Fruit fly (Drosophila melanogaster) whole organism, wandering third instar larva: ENCODE data around the gene CG10512.

ENCODE experiments used
- dl ChIP-seq, 2 experiments: fragments of 175-275, 200-275 bp in 1 of 2; fragments of 200-275 bp in 1 of 2; sonication (Bioruptor generic); optimal IDR thresholded peaks; lab custom pipeline; 2018; ENCODE audit warnings: mild to moderate bottlenecking in 2 of 2, missing biosample characterization in 2 of 2, missing genetic modification characterization in 2 of 2, moderate library complexity in 2 of 2; ENCODE audit not compliant: partially characterized antibody in 2 of 2, insufficient read depth in 1 of 2
- h ChIP-seq: fragments of 200-800 bp; sonication (Bioruptor generic); optimal IDR thresholded peaks from 3 replicates; lab custom pipeline; 2016; ENCODE audit warnings: missing biosample characterization, mild to moderate bottlenecking, missing genetic modification characterization

DNA sequence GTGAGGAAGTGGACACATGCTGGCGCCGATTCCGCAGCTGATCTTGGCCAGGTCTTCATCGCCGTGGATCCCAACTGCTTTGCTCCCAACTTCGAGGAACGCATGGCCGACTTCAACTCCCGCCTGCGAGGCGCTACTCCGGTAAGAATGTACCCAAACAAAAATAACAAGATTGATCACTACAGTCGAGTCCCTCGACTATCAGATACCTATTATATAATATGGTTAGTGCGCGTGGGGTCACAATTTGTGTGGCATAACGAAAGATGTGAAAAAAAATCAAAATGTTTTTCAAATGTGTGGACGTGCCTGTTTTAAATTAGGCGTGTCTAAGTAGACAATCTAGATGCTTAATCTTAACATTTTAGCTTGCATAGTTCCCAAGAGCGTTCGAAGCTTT lies 3.8 kb downstream of the CG10512 start:
- TF ChIP-seq dl (GFP tag; optimal IDR thresholded peaks at IDR 0.05; lab: Kevin White, UChicago; ENCODE audit: insufficient read depth in 1 of 2, partially characterized antibody in 2 of 2) (no peak), h (GFP tag; lab: Kevin White, UChicago) (no peak)
